Worm (Caenorhabditis elegans): ENCODE measurements around the gene gyf-1.

Gene gyf-1

ce11 chrII:6721581-6721980 is 37.5 kb downstream of the gyf-1 start (continued):
- TF ChIP-seq snu-23 (GFP tag; optimal IDR thresholded peaks at IDR 0.05): peak; percentile 62

DNA sequence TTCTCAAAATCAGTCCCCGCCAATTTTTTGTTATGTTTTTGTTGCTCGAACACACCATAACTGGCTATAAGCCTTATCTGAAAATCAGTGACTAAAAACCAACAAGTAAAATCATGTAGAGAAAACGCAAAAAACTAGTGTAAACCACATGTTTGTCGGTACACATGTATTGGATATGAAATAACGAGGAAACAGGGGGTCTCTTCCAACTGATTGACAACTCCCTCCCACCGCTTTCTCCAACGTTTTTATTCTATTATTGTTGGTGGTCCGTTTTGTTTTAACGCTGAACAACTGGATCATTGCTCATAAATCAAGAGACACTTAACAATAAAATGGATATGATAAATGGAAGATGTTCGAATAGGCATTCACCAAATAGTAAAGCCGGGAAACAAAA is 42.8 kb downstream of the gyf-1 start:
- TF ChIP-seq dsc-1 (tag; optimal IDR thresholded peaks at IDR 0.05) (peak; percentile 52), unc-130 (tag; optimal IDR thresholded peaks at IDR 0.05) (no peak), C34B4.2 (tag; optimal IDR thresholded peaks at IDR 0.05) (no peak), dpl-1 (GFP tag; optimal IDR thresholded peaks at IDR 0.05) (no peak), pag-3 (tag; optimal IDR thresholded peaks at IDR 0.05; ENCODE audit: borderline replicate concordance, insufficient read depth) (no peak), skn-1 (tag; optimal IDR thresholded peaks at IDR 0.05) (no peak), blmp-1 (tag; optimal IDR thresholded peaks at IDR 0.05) (no peak), lin-14 (GFP tag; optimal IDR thresholded peaks at IDR 0.05) (peak; percentile 32), lsy-2 (tag; optimal IDR thresholded peaks at IDR 0.05) (no peak), efl-1 (optimal IDR thresholded peaks at IDR 0.05) (no peak), efl-1 (GFP tag; optimal IDR thresholded peaks at IDR 0.05 in 1 of 2) (no peak), zip-4 (GFP tag; optimal IDR thresholded peaks at IDR 0.05) (no peak), unc-30 (tag; optimal IDR thresholded peaks at IDR 0.05) (no peak)

DNA sequence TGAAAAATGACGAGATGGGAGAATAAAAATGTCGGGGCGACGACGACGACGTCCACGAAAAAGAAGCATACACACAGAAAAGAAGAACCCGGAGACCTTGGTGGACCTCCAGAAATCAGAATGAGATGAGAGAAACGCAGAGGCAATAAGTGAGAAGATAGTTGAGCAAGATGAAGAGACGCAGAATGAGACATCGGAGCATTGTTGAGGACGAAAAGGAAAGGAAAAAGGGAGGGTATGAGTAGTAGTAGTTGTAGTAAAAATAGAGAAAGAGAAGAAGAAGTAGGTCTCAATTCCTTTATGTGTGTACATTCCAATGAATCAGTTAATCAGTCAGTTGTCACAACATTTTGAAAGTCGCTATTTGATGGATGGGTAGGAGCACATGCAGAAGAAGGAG is 45.3 kb downstream of the gyf-1 start, which contains the start of gene T14B4.8:
Gene T14B4.8 (minus strand): TSS at position 60 of the 400 bp plus-strand sequence.
- TF ChIP-seq efl-1 (optimal IDR thresholded peaks at IDR 0.05) (peak; percentile 13 to 41), efl-1 (GFP tag; optimal IDR thresholded peaks at IDR 0.05 in 1 of 2) (peak in 1 of 2 experiments; percentile 50), alr-1 (tag; optimal IDR thresholded peaks at IDR 0.05; ENCODE audit: borderline replicate concordance) (no peak), unc-62 (GFP tag; optimal IDR thresholded peaks at IDR 0.05) (no peak), ama-1 (optimal IDR thresholded peaks at IDR 0.05) (no peak), lin-35 (GFP tag; optimal IDR thresholded peaks at IDR 0.05) (peak in 1 of 2 experiments; percentile 11), nhr-12 (tag; optimal IDR thresholded peaks at IDR 0.05) (no peak), rnt-1 (tag; optimal IDR thresholded peaks at IDR 0.05) (peak; percentile 17), Y116A8C.19 (tag; optimal IDR thresholded peaks at IDR 0.05; ENCODE audit: borderline replicate concordance) (no peak), C16A3.4 (tag; optimal IDR thresholded peaks at IDR 0.05) (no peak), zip-4 (GFP tag; optimal IDR thresholded peaks at IDR 0.05) (no peak), lin-14 (GFP tag; optimal IDR thresholded peaks at IDR 0.05) (peak; percentile 69), elt-2 (tag; optimal IDR thresholded peaks at IDR 0.05) (no peak), lsy-2 (tag; optimal IDR thresholded peaks at IDR 0.05) (peak in 1 of 2 experiments; percentile 27), nhr-71 (tag; optimal IDR thresholded peaks at IDR 0.05) (peak; percentile 33), fkh-4 (tag; optimal IDR thresholded peaks at IDR 0.05; ENCODE audit: borderline replicate concordance) (no peak), isw-1 (GFP tag; IDR thresholded peaks at IDR 0.05) (peak; percentile 6; the same call in 1 of the 2 replicates), fkh-10 (GFP tag; optimal IDR thresholded peaks at IDR 0.05) (peak; percentile 33), ceh-82 (tag; optimal IDR thresholded peaks at IDR 0.05) (peak in 1 of 3 experiments; percentile 32)

DNA sequence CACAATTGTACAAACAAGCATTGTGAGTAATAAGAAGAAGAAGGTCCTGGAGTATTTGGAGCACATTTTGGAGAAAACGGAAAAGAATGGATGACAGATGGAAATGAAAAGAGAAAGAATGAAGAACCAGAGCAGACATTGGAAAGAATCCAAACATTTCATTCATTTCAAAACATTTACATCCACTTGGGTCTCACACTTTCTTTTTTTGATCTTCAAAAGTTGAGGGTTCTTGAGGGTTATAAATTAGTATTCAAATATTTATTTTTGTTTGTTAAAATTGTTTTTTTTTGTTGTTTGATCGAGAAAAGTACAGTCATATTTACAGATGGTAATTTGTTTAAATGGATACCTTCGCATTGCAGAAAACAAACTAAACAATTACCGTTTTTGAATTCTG is 49.7 kb downstream of the gyf-1 start, which contains the start of gene T14B4.9:
Gene T14B4.9 (minus strand): TSS at position 101 of the 400 bp plus-strand sequence.
- TF ChIP-seq mef-2 (tag; optimal IDR thresholded peaks at IDR 0.05) (no peak), Y116A8C.19 (tag; optimal IDR thresholded peaks at IDR 0.05; ENCODE audit: borderline replicate concordance) (no peak), unc-98 (GFP tag; IDR thresholded peaks at IDR 0.05) (no peak), unc-86 (tag; optimal IDR thresholded peaks at IDR 0.05) (no peak), ceh-8 (GFP tag; optimal IDR thresholded peaks at IDR 0.05) (no peak), nhr-11 (tag; optimal IDR thresholded peaks at IDR 0.05) (no peak), nhr-19 (GFP tag; conservative IDR thresholded peaks at IDR 0.05) (no peak), zag-1 (tag; optimal IDR thresholded peaks at IDR 0.05) (no peak), fkh-10 (GFP tag; optimal IDR thresholded peaks at IDR 0.05) (no peak), fkh-4 (tag; optimal IDR thresholded peaks at IDR 0.05; ENCODE audit: borderline replicate concordance) (no peak), mab-9 (GFP tag; IDR thresholded peaks at IDR 0.05) (no peak), sup-37 (GFP tag; optimal IDR thresholded peaks at IDR 0.05) (no peak), grh-1 (GFP tag; IDR thresholded peaks at IDR 0.05) (no peak), lin-13 (GFP tag; optimal IDR thresholded peaks at IDR 0.05) (no peak)

Data from whole organism, L1 larva.